Fruit fly (Drosophila melanogaster): ENCODE measurements around the gene CG14107.

CG14107 gene

dm6 chr3L:13387608-13388007 is 6.5 kb upstream of the CG14107 start, which contains the start of gene CG10171 (continued):
- TF ChIP-seq MTF-1 (GFP tag; optimal IDR thresholded peaks at IDR 0.05; ENCODE audit: borderline replicate concordance) (no peak), sug (tag; optimal IDR thresholded peaks at IDR 0.05) (no peak), CG12299 (tag; optimal IDR thresholded peaks at IDR 0.05) (no peak), CG7372 (GFP tag; IDR thresholded peaks at IDR 0.05) (no peak), CG3838 (GFP tag; optimal IDR thresholded peaks at IDR 0.05) (no peak), HHEX (GFP tag; optimal IDR thresholded peaks at IDR 0.05) (no peak), E2f1 (GFP tag; IDR thresholded peaks at IDR 0.05) (0 out of 2 replicates have a peak, but pooled peaks have one; percentile 6), CG15073 (GFP tag; optimal IDR thresholded peaks at IDR 0.05) (no peak), kah (GFP tag; optimal IDR thresholded peaks at IDR 0.05) (no peak), sens-2 (GFP tag; IDR thresholded peaks at IDR 0.05) (no peak), Abd-B (GFP tag; optimal IDR thresholded peaks at IDR 0.05) (peak; percentile 50), CG8765 (GFP tag; IDR thresholded peaks at IDR 0.05) (no peak), HmgD (GFP tag; optimal IDR thresholded peaks at IDR 0.05) (no peak), NK7.1 (GFP tag; optimal IDR thresholded peaks at IDR 0.05) (no peak), CG2116 (GFP tag; optimal IDR thresholded peaks at IDR 0.05) (no peak), BEAF-32 (GFP tag; optimal IDR thresholded peaks at IDR 0.05) (peak; percentile 21), esg (GFP tag; conservative IDR thresholded peaks at IDR 0.05) (no peak), run (tag; optimal IDR thresholded peaks at IDR 0.05) (no peak), CG12942 (GFP tag; optimal IDR thresholded peaks at IDR 0.05) (no peak), so (GFP tag; IDR thresholded peaks at IDR 0.05) (no peak), CG6683 (GFP tag; optimal IDR thresholded peaks at IDR 0.05) (no peak), Nf-YC (tag; optimal IDR thresholded peaks at IDR 0.05) (peak; percentile 0), CG11456 (GFP tag; IDR thresholded peaks at IDR 0.05) (no peak), CG13624 (GFP tag; optimal IDR thresholded peaks at IDR 0.05) (no peak), CG8359 (GFP tag; optimal IDR thresholded peaks at IDR 0.05; ENCODE audit: borderline replicate concordance) (no peak), CG10654 (GFP tag; optimal IDR thresholded peaks at IDR 0.05) (no peak), Taf1 (GFP tag; IDR thresholded peaks at IDR 0.05) (no peak), CG18599 (GFP tag; optimal IDR thresholded peaks at IDR 0.05) (no peak), CG12104 (GFP tag; optimal IDR thresholded peaks at IDR 0.05) (no peak), CG6791 (GFP tag; IDR thresholded peaks at IDR 0.05; ENCODE audit: partially characterized antibody) (0 out of 3 replicates have a peak, but pooled peaks have one; percentile 30), HLHmδ (GFP tag; optimal IDR thresholded peaks at IDR 0.05) (no peak), CG10209 (GFP tag; optimal IDR thresholded peaks at IDR 0.05) (no peak), dysf (GFP tag; IDR thresholded peaks at IDR 0.05) (no peak), sens (GFP tag) (no peak), MBD-R2 (GFP tag; IDR thresholded peaks at IDR 0.05) (peak; percentile 97), CG16779 (GFP tag; IDR thresholded peaks at IDR 0.05) (no peak), CG15011 (GFP tag; optimal IDR thresholded peaks at IDR 0.05) (no peak), hb (GFP tag; IDR thresholded peaks at IDR 0.05; ENCODE audit: partially characterized antibody) (no peak), Usf (GFP tag; optimal IDR thresholded peaks at IDR 0.05) (no peak), Ssrp (tag; optimal IDR thresholded peaks at IDR 0.05) (no peak), sisA (GFP tag; IDR thresholded peaks at IDR 0.05) (no peak), Myb (GFP tag; optimal IDR thresholded peaks at IDR 0.05) (peak; percentile 76), CG14441 (GFP tag; IDR thresholded peaks at IDR 0.05) (no peak), pan (optimal IDR thresholded peaks at IDR 0.05) (no peak), pan (GFP tag; optimal IDR thresholded peaks at IDR 0.05 in 1 of 2, IDR thresholded peaks at IDR 0.05 in 1 of 2) (no peak), org-1 (GFP tag; optimal IDR thresholded peaks at IDR 0.05) (no peak), CG4617 (GFP tag; optimal IDR thresholded peaks at IDR 0.05; ENCODE audit: borderline replicate concordance) (peak; percentile 61), cad (GFP tag; optimal IDR thresholded peaks at IDR 0.05) (peak; percentile 26), ssp (GFP tag; IDR thresholded peaks at IDR 0.05) (0 out of 2 replicates have a peak, but pooled peaks have one; percentile 10), z (GFP tag; IDR thresholded peaks at IDR 0.05) (no peak), CG13123 (GFP tag; optimal IDR thresholded peaks at IDR 0.05) (no peak), CG3847 (GFP tag; IDR thresholded peaks at IDR 0.05) (peak; percentile 89)

Data from whole organism, embryonic.